Fruit fly (Drosophila melanogaster): ENCODE results near the gene Rap1.

The Rap1 gene

DNA sequence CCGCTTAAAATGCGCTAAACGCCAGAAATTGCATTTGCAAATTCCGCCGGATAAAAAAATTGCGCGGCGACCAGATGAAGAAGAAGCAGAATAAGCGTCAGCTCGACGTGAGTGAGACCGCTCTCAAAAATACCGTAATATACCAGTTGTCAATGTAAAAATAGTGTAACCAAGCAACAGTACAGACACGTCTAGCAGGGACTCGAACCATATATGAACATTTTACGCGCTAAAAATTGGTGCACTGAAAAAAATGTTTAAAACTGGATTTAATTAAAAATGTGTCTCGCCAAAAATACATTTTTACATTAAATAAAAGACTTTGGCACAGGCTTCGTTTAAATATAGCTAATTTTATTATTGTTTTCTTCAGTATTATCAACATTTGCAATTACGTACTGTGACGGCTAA is 14.2 kb upstream of the Rap1 start, which contains the start of gene dre4 (continued):
- peak; percentile 88 for TF ChIP-seq stwl (tag; optimal IDR thresholded peaks at IDR 0.05)
- peak; percentile 20 for TF ChIP-seq CG30020 (tag; optimal IDR thresholded peaks at IDR 0.05)
- TF ChIP-seq pita (GFP tag; optimal IDR thresholded peaks at IDR 0.05), result peak; percentile 79
- peak; percentile 54 for TF ChIP-seq Bdp1 (GFP tag; optimal IDR thresholded peaks at IDR 0.05)
- TF ChIP-seq CG33557 (GFP tag; optimal IDR thresholded peaks at IDR 0.05), result no peak
- peak; percentile 18 for TF ChIP-seq CG9876 (GFP tag; optimal IDR thresholded peaks at IDR 0.05)
- peak; percentile 52 for TF ChIP-seq bab2 (GFP tag; optimal IDR thresholded peaks at IDR 0.05)
- peak; percentile 60 for TF ChIP-seq CG18764 (GFP tag; optimal IDR thresholded peaks at IDR 0.05)
- no peak for TF ChIP-seq hkb (optimal IDR thresholded peaks at IDR 0.05)
- TF ChIP-seq hkb (GFP tag; IDR thresholded peaks at IDR 0.05), result peak; percentile 84
- TF ChIP-seq zfh1 (GFP tag; IDR thresholded peaks at IDR 0.05), result peak; percentile 78
- TF ChIP-seq CoRest (tag; optimal IDR thresholded peaks at IDR 0.05), result peak; percentile 66
- TF ChIP-seq CG10209 (GFP tag; optimal IDR thresholded peaks at IDR 0.05), result peak; percentile 70
- TF ChIP-seq sug (tag; optimal IDR thresholded peaks at IDR 0.05), result no peak
- no peak for TF ChIP-seq Dip2 (GFP tag; IDR thresholded peaks at IDR 0.05)
- peak; percentile 55 for TF ChIP-seq pum (GFP tag; optimal IDR thresholded peaks at IDR 0.05)
- peak; percentile 49 for TF ChIP-seq Abd-B (GFP tag; optimal IDR thresholded peaks at IDR 0.05)
- TF ChIP-seq jigr1 (GFP tag; IDR thresholded peaks at IDR 0.05), result no peak
- TF ChIP-seq amos (GFP tag; IDR thresholded peaks at IDR 0.05; ENCODE audit: partially characterized antibody), result peak; percentile 62
- peak; percentile 64 for TF ChIP-seq CG4617 (GFP tag; optimal IDR thresholded peaks at IDR 0.05; ENCODE audit: borderline replicate concordance)
- peak; percentile 66 for TF ChIP-seq Atf-2 (GFP tag; optimal IDR thresholded peaks at IDR 0.05)
- TF ChIP-seq CG10147 (GFP tag; optimal IDR thresholded peaks at IDR 0.05), result peak; percentile 66
- no peak for TF ChIP-seq Trl (optimal IDR thresholded peaks at IDR 0.05)
- peak; percentile 61 for TF ChIP-seq Trl (GFP tag; optimal IDR thresholded peaks at IDR 0.05)
- TF ChIP-seq pfk (GFP tag; optimal IDR thresholded peaks at IDR 0.05), result no peak
- TF ChIP-seq CG12236 (GFP tag; optimal IDR thresholded peaks at IDR 0.05), result peak; percentile 27
- TF ChIP-seq ac (GFP tag; optimal IDR thresholded peaks at IDR 0.05), result no peak
- TF ChIP-seq CG6813 (GFP tag; optimal IDR thresholded peaks at IDR 0.05), result no peak
- TF ChIP-seq C15 (GFP tag; IDR thresholded peaks at IDR 0.05), result no peak
- no peak for TF ChIP-seq CG4404 (GFP tag; IDR thresholded peaks at IDR 0.05)
- TF ChIP-seq CG14860 (GFP tag; IDR thresholded peaks at IDR 0.05; ENCODE audit: partially characterized antibody), result no peak
- TF ChIP-seq esg (GFP tag; conservative IDR thresholded peaks at IDR 0.05), result peak; percentile 45; the same call in 1 of the 2 replicates
- no peak for TF ChIP-seq Optix (GFP tag; IDR thresholded peaks at IDR 0.05)
- TF ChIP-seq toy (GFP tag; IDR thresholded peaks at IDR 0.05), result no peak
- TF ChIP-seq tna (GFP tag; IDR thresholded peaks at IDR 0.05; ENCODE audit: partially characterized antibody), result no peak
- TF ChIP-seq CG14014 (GFP tag; IDR thresholded peaks at IDR 0.05), result peak; percentile 81
- TF ChIP-seq MBD-R2 (GFP tag; IDR thresholded peaks at IDR 0.05), result peak; percentile 95
- peak; percentile 76 for TF ChIP-seq CG17829 (tag; optimal IDR thresholded peaks at IDR 0.05)
- peak; percentile 9 for TF ChIP-seq CG12104 (GFP tag; optimal IDR thresholded peaks at IDR 0.05)
- TF ChIP-seq CG18262 (tag; optimal IDR thresholded peaks at IDR 0.05), result peak; percentile 70
- peak; percentile 49; the same call in 1 of the 2 replicates for TF ChIP-seq CG1024 (GFP tag; IDR thresholded peaks at IDR 0.05)
- peak; percentile 71 for TF ChIP-seq CG9609 (GFP tag; optimal IDR thresholded peaks at IDR 0.05)
- TF ChIP-seq CG31365 (tag; optimal IDR thresholded peaks at IDR 0.05), result peak; percentile 40
- peak; percentile 98 for TF ChIP-seq CG17385 (GFP tag; optimal IDR thresholded peaks at IDR 0.05)
- 0 out of 4 replicates have a peak, but pooled peaks have one; percentile 39 for TF ChIP-seq Dll (GFP tag; IDR thresholded peaks at IDR 0.05; ENCODE audit: partially characterized antibody)
- peak; percentile 37; the same call in 1 of the 2 replicates for TF ChIP-seq sna (GFP tag; IDR thresholded peaks at IDR 0.05; ENCODE audit: partially characterized antibody)
- TF ChIP-seq CG11696 (GFP tag; IDR thresholded peaks at IDR 0.05), result peak; percentile 28; the same call in 1 of the 2 replicates
- no peak for TF ChIP-seq CG8765 (GFP tag; IDR thresholded peaks at IDR 0.05)
- TF ChIP-seq Mes4 (GFP tag; optimal IDR thresholded peaks at IDR 0.05), result peak; percentile 52
- 0 out of 2 replicates have a peak, but pooled peaks have one; percentile 28 for TF ChIP-seq CG32767 (GFP tag; IDR thresholded peaks at IDR 0.05)
- TF ChIP-seq CG11093 (GFP tag; IDR thresholded peaks at IDR 0.05), result no peak

Measured in whole organism, embryonic.